Fruit fly (Drosophila melanogaster) whole organism, pupa: ENCODE results near the gene CG31445.
A peak's percentile ranks its signal among the peaks of the same experiment; 100 is the strongest.

Experiments
- CG32121 ChIP-seq: fragments of 200-800 bp; sonication (Bioruptor generic); IDR thresholded peaks from 2 replicates; pipeline ENCODE4 v1.3.6; 2022; ENCODE audit warnings: missing biosample characterization, missing genetic modification characterization
- CG4496 ChIP-seq: fragments of 200-800 bp; sonication (Bioruptor generic); IDR thresholded peaks from 3 replicates; pipeline ENCODE4 v1.3.6; 2022; ENCODE audit warnings: missing biosample characterization, missing genetic modification characterization
- CG8159 ChIP-seq: fragments of 200-800 bp; sonication (Bioruptor generic); optimal IDR thresholded peaks from 3 replicates; lab custom pipeline; 2018; ENCODE audit warnings: missing biosample characterization, mild to moderate bottlenecking, missing genetic modification characterization, moderate library complexity
- EcR ChIP-seq: fragments of 200-800 bp; sonication (Bioruptor generic); optimal IDR thresholded peaks from 3 replicates; lab custom pipeline; 2019; ENCODE audit warnings: missing biosample characterization, missing genetic modification characterization, mild to moderate bottlenecking, moderate library complexity, missing genetic modification reagents
- Snoo ChIP-seq: fragments of 200-800 bp; sonication (Bioruptor generic); optimal IDR thresholded peaks from 3 replicates; lab custom pipeline; 2017; ENCODE audit warnings: missing biosample characterization, mild to moderate bottlenecking, missing genetic modification characterization, inconsistent platforms

- TF ChIP-seq Snoo (tag; lab: Kevin White, UChicago) (no peak), EcR (GFP tag; lab: Kevin White, UChicago) (peak; percentile 34), CG32121 (0 out of 2 replicates have a peak, but pooled peaks have one; percentile 12), CG4496 (GFP tag; lab: Robert Waterston, UW) (peak; percentile 79), CG8159 (peak; percentile 52)
These were observed 29.6 kb downstream of the CG31445 start for dm6 chr3R:29214982-29215533.
